Worm (Caenorhabditis elegans) whole organism, young adult: ENCODE data around the gene pelo-1.

Experiments
- B0019.2 ChIP-seq: fragments of 200-800 bp; sonication (Bioruptor generic); conservative IDR thresholded peaks from 2 replicates; pipeline ENCODE4 v1.3.6; 2022; ENCODE audit warnings: missing genetic modification reagents, missing genetic modification characterization, missing compliant biosample characterization
- B0035.1 ChIP-seq: sonication (generic microtip); optimal IDR thresholded peaks from 2 replicates; lab custom pipeline; 2016; ENCODE audit warnings: missing genetic modification characterization, mild to moderate bottlenecking, missing compliant biosample characterization, missing genotype, missing genetic modification reagents
- C17E4.6 ChIP-seq: fragments of 200-800 bp; sonication (Bioruptor generic); IDR thresholded peaks from 2 replicates; pipeline ENCODE4 v1.3.6; 2022; ENCODE audit warnings: missing genetic modification reagents, missing genetic modification characterization, missing compliant biosample characterization
- F22D6.2 ChIP-seq: sonication (generic microtip); optimal IDR thresholded peaks from 2 replicates; lab custom pipeline; 2016; ENCODE audit warnings: mild to moderate bottlenecking, missing genetic modification characterization, missing compliant biosample characterization
- F37B4.10 ChIP-seq: fragments of 200-800 bp; sonication (Bioruptor generic); IDR thresholded peaks from 2 replicates; pipeline ENCODE4 v1.3.6; 2022; ENCODE audit warnings: missing genetic modification characterization, missing compliant biosample characterization
- K12H6.12 ChIP-seq: fragments of 200-800 bp; sonication (Bioruptor generic); optimal IDR thresholded peaks from 2 replicates; lab custom pipeline; 2018; ENCODE audit warnings: mild to moderate bottlenecking, missing genetic modification characterization, missing compliant biosample characterization
- Y95B8A.8 ChIP-seq: fragments of 200-800 bp; sonication (Bioruptor generic); IDR thresholded peaks from 2 replicates; pipeline ENCODE4 v1.3.6; 2022; ENCODE audit warnings: missing genetic modification reagents, missing genetic modification characterization, missing compliant biosample characterization
- ZK185.1 ChIP-seq: sonication (generic microtip); optimal IDR thresholded peaks from 2 replicates; lab custom pipeline; 2016; ENCODE audit warnings: mild to moderate bottlenecking, missing genetic modification characterization, missing compliant biosample characterization; ENCODE audit not compliant: poor library complexity, severe bottlenecking
- akir-1 ChIP-seq: fragments of 200-800 bp; sonication (Bioruptor generic); optimal IDR thresholded peaks from 2 replicates; lab custom pipeline; 2018; ENCODE audit warnings: mild to moderate bottlenecking, missing genetic modification characterization, moderate library complexity, missing compliant biosample characterization
- ama-1 ChIP-seq, 3 experiments: fragments of 150-350 bp in 1 of 3; sonication (generic microtip) in 2 of 3; optimal IDR thresholded peaks; 2 replicates each; lab custom pipeline; 2014 to 2018; ENCODE audit warnings: missing biosample characterization in 2 of 3, missing genetic modification characterization in 2 of 3, missing genetic modification reagents in 2 of 3
- attf-5 ChIP-seq: fragments of 200-800 bp; sonication (Bioruptor generic); optimal IDR thresholded peaks from 2 replicates; lab custom pipeline; 2018; ENCODE audit warnings: mild to moderate bottlenecking, missing genetic modification characterization, missing compliant biosample characterization
- bed-2 ChIP-seq: fragments of 200-800 bp; sonication (Bioruptor generic); IDR thresholded peaks from 2 replicates; pipeline ENCODE4 v1.3.6; 2022; ENCODE audit warnings: missing genetic modification reagents, missing genetic modification characterization, missing compliant biosample characterization
- cebp-1 ChIP-seq, 2 experiments: fragments of 200-800 bp in 1 of 2; sonication (Bioruptor generic) in 1 of 2; sonication (generic microtip) in 1 of 2; IDR thresholded peaks in 1 of 2; optimal IDR thresholded peaks in 1 of 2; 2 replicates each; pipeline versions ENCODE4 v1.3.6 to Lab custom; 2017 to 2022; ENCODE audit warnings: missing compliant biosample characterization in 2 of 2, missing genetic modification characterization in 2 of 2, mild to moderate bottlenecking in 1 of 2, missing genetic modification reagents in 1 of 2, moderate library complexity in 1 of 2
- chd-7 ChIP-seq: sonication (generic microtip); optimal IDR thresholded peaks from 2 replicates; lab custom pipeline; 2016; ENCODE audit warnings: mild to moderate bottlenecking, missing genetic modification characterization, moderate library complexity, missing compliant biosample characterization
- die-1 ChIP-seq: sonication (generic microtip); optimal IDR thresholded peaks from 2 replicates; lab custom pipeline; 2016; ENCODE audit warnings: missing genotype, mild to moderate bottlenecking, missing genetic modification characterization, missing compliant biosample characterization
- dox-1 ChIP-seq: fragments of 200-800 bp; sonication (Bioruptor generic); IDR thresholded peaks from 2 replicates; pipeline ENCODE4 v1.3.6; 2022; ENCODE audit warnings: missing genetic modification reagents, missing genetic modification characterization, missing compliant biosample characterization
- dpl-1 ChIP-seq: fragments of 150-350 bp; optimal IDR thresholded peaks from 2 replicates; lab custom pipeline; 2014; ENCODE audit warnings: missing biosample characterization, missing genetic modification reagents, missing genetic modification characterization
- egrh-3 ChIP-seq: fragments of 200-800 bp; sonication (Bioruptor generic); IDR thresholded peaks from 2 replicates; pipeline ENCODE4 v1.3.6; 2022; ENCODE audit warnings: missing genetic modification reagents, missing genetic modification characterization, missing compliant biosample characterization
- fkh-3 ChIP-seq: sonication (generic microtip); optimal IDR thresholded peaks from 2 replicates; lab custom pipeline; 2016; ENCODE audit warnings: mild to moderate bottlenecking, missing genetic modification characterization, missing compliant biosample characterization
- gei-17 ChIP-seq: fragments of 200-800 bp; sonication (Bioruptor generic); optimal IDR thresholded peaks from 2 replicates; lab custom pipeline; 2018; ENCODE audit warnings: mild to moderate bottlenecking, missing genetic modification characterization, missing compliant biosample characterization
- hlh-26 ChIP-seq: fragments of 200-800 bp; sonication (Bioruptor generic); conservative IDR thresholded peaks from 2 replicates; pipeline ENCODE4 v1.3.6; 2022; ENCODE audit warnings: missing genetic modification reagents, missing genetic modification characterization, missing compliant biosample characterization
- hmg-1.2 ChIP-seq: fragments of 200-800 bp; sonication (Bioruptor generic); IDR thresholded peaks from 2 replicates; pipeline ENCODE4 v1.3.6; 2022; ENCODE audit warnings: missing genetic modification reagents, missing genetic modification characterization, missing compliant biosample characterization
- hsf-1 ChIP-seq: fragments of 200-800 bp; sonication (Bioruptor generic); IDR thresholded peaks from 2 replicates; pipeline ENCODE4 v1.3.6; 2022; ENCODE audit warnings: missing genetic modification reagents, missing genetic modification characterization, missing compliant biosample characterization
- lag-1 ChIP-seq: fragments of 200-800 bp; sonication (Bioruptor generic); IDR thresholded peaks from 2 replicates; pipeline ENCODE4 v1.3.6; 2022; ENCODE audit warnings: missing genetic modification reagents, missing genetic modification characterization, missing compliant biosample characterization
- let-607 ChIP-seq, 2 experiments: fragments of 200-800 bp in 1 of 2; sonication (Bioruptor generic) in 1 of 2; sonication (generic microtip) in 1 of 2; optimal IDR thresholded peaks; 2 replicates each; lab custom pipeline; 2016 to 2018; ENCODE audit warnings: mild to moderate bottlenecking in 2 of 2, missing compliant biosample characterization in 2 of 2, missing genetic modification characterization in 2 of 2, moderate library complexity in 2 of 2, missing genotype in 1 of 2
- lin-54 ChIP-seq: fragments of 200-800 bp; sonication (Bioruptor generic); optimal IDR thresholded peaks from 2 replicates; lab custom pipeline; 2018; ENCODE audit warnings: mild to moderate bottlenecking, missing genetic modification characterization, missing compliant biosample characterization
- lsl-1 ChIP-seq: fragments of 200-800 bp; sonication (Bioruptor generic); optimal IDR thresholded peaks from 2 replicates; lab custom pipeline; 2018; ENCODE audit warnings: mild to moderate bottlenecking, missing genetic modification characterization, moderate library complexity, missing compliant biosample characterization
- madf-3 ChIP-seq: fragments of 200-800 bp; sonication (Bioruptor generic); IDR thresholded peaks from 2 replicates; pipeline ENCODE4 v1.3.6; 2022; ENCODE audit warnings: missing genetic modification reagents, missing genetic modification characterization, missing compliant biosample characterization
- madf-6 ChIP-seq: fragments of 200-800 bp; sonication (Bioruptor generic); IDR thresholded peaks from 2 replicates; pipeline ENCODE4 v1.3.6; 2022; ENCODE audit warnings: missing genetic modification reagents, missing genetic modification characterization, missing compliant biosample characterization
- nfya-1 ChIP-seq: sonication (generic microtip); optimal IDR thresholded peaks from 2 replicates; lab custom pipeline; 2017; ENCODE audit warnings: antibody characterized with exemption, missing compliant biosample characterization, missing genetic modification characterization, borderline replicate concordance; ENCODE audit not compliant: insufficient read depth
- nfyb-1 ChIP-seq: fragments of 200-800 bp; sonication (Bioruptor generic); IDR thresholded peaks from 2 replicates; pipeline ENCODE4 v1.3.6; 2022; ENCODE audit warnings: missing genetic modification reagents, missing genetic modification characterization, missing compliant biosample characterization
- nhr-80 ChIP-seq: sonication (generic microtip); optimal IDR thresholded peaks from 2 replicates; lab custom pipeline; 2016; ENCODE audit warnings: missing genetic modification characterization, missing compliant biosample characterization
- rcor-1 ChIP-seq: fragments of 200-800 bp; sonication (Bioruptor generic); IDR thresholded peaks from 2 replicates; pipeline ENCODE4 v1.3.6; 2022; ENCODE audit warnings: missing genetic modification reagents, missing genetic modification characterization, missing compliant biosample characterization
- snpc-1.3 ChIP-seq: sonication (generic microtip); optimal IDR thresholded peaks from 2 replicates; lab custom pipeline; 2017; ENCODE audit warnings: missing genetic modification characterization, mild to moderate bottlenecking, missing compliant biosample characterization, antibody characterized with exemption, moderate library complexity, missing genotype, missing genetic modification reagents; ENCODE audit not compliant: insufficient read depth
- snpc-4 ChIP-seq, 5 experiments: fragments of 150-350 bp in 1 of 5; sonication (generic microtip) in 4 of 5; optimal IDR thresholded peaks; 2 replicates each; lab custom pipeline; 2014 to 2018; ENCODE audit warnings: missing genetic modification characterization in 5 of 5, missing biosample characterization in 3 of 5, antibody characterized with exemption in 2 of 5, mild to moderate bottlenecking in 2 of 5, missing compliant biosample characterization in 2 of 5, missing genotype in 2 of 5, moderate library complexity in 2 of 5, missing genetic modification reagents in 1 of 5
- tbp1 ChIP-seq: fragments of 200-800 bp; sonication (Bioruptor generic); optimal IDR thresholded peaks from 2 replicates; lab custom pipeline; 2018; ENCODE audit warnings: mild to moderate bottlenecking, missing genetic modification characterization, missing compliant biosample characterization
- ztf-22 ChIP-seq: fragments of 200-800 bp; sonication (Bioruptor generic); optimal IDR thresholded peaks from 2 replicates; lab custom pipeline; 2018; ENCODE audit warnings: mild to moderate bottlenecking, missing genetic modification characterization, moderate library complexity, missing compliant biosample characterization
- ztf-3 ChIP-seq: fragments of 200-800 bp; sonication (Bioruptor generic); optimal IDR thresholded peaks from 2 replicates; lab custom pipeline; 2018; ENCODE audit warnings: mild to moderate bottlenecking, missing genetic modification characterization, missing compliant biosample characterization
- ztf-6 ChIP-seq: fragments of 200-800 bp; sonication (Bioruptor generic); IDR thresholded peaks from 2 replicates; pipeline ENCODE4 v1.3.6; 2022; ENCODE audit warnings: missing genetic modification reagents, missing genetic modification characterization, missing compliant biosample characterization

Gene pelo-1

ce11 chrIII:4193659-4194103 lies 10.3 kb downstream of the pelo-1 start, which contains the start of gene xbp-1 (continued):
- peak; percentile 89 for TF ChIP-seq K12H6.12 (tag; lab: Kevin White, UChicago)
- peak; percentile 99 for TF ChIP-seq let-607 (tag; optimal IDR thresholded peaks at IDR 0.05; lab: Kevin White, UChicago)
- TF ChIP-seq hmg-1.2 (GFP tag; lab: Robert Waterston, UW): peak; percentile 68; the same call in 1 of the 2 replicates
- peak; percentile 23 for TF ChIP-seq lsl-1 (GFP tag; lab: Kevin White, UChicago)
- no peak for TF ChIP-seq C17E4.6 (GFP tag; lab: Robert Waterston, UW)
- TF ChIP-seq B0035.1 (tag; lab: Kevin White, UChicago): peak; percentile 3
- TF ChIP-seq ztf-6 (GFP tag; lab: Robert Waterston, UW): peak; percentile 32; the same call in 1 of the 2 replicates
- TF ChIP-seq bed-2 (GFP tag; lab: Robert Waterston, UW): no peak
- TF ChIP-seq hlh-26: no peak
- peak; percentile 75 for TF ChIP-seq ama-1 (optimal IDR thresholded peaks at IDR 0.05; lab: Kevin White, UChicago)
- no peak for TF ChIP-seq ama-1 (GFP tag; optimal IDR thresholded peaks at IDR 0.05; lab: Kevin White, UChicago)
- TF ChIP-seq nhr-80 (tag; lab: Kevin White, UChicago): peak; percentile 100
- no peak for TF ChIP-seq B0019.2 (GFP tag; lab: Robert Waterston, UW)
- peak; percentile 74 for TF ChIP-seq akir-1
- peak; percentile 64 for TF ChIP-seq tbp1 (GFP tag; lab: Kevin White, UChicago)
- no peak for TF ChIP-seq egrh-3 (GFP tag; lab: Robert Waterston, UW)
- TF ChIP-seq die-1 (tag; lab: Kevin White, UChicago): no peak
- peak; percentile 95 for TF ChIP-seq ztf-22 (GFP tag; lab: Kevin White, UChicago)
- 0 out of 2 replicates have a peak, but pooled peaks have one; percentile 52 for TF ChIP-seq F37B4.10 (GFP tag; lab: Robert Waterston, UW)
- peak; percentile 47 for TF ChIP-seq F22D6.2 (tag; lab: Kevin White, UChicago)
- TF ChIP-seq ZK185.1 (tag; lab: Kevin White, UChicago): peak; percentile 80
- peak; percentile 31 for TF ChIP-seq rcor-1 (GFP tag; lab: Robert Waterston, UW)
- peak; percentile 3 for TF ChIP-seq ztf-3 (GFP tag; lab: Kevin White, UChicago)
- 0 out of 2 replicates have a peak, but pooled peaks have one; percentile 38 for TF ChIP-seq Y95B8A.8 (GFP tag; lab: Robert Waterston, UW)
- TF ChIP-seq, all 124 proteins: peak for 53

ce11 chrIII:4191091-4191638 lies 12.9 kb downstream of the pelo-1 start, which contains the start of gene dnj-16:
Gene dnj-16, plus strand, starts transcription at chrIII:4191141.
- TF ChIP-seq lsl-1 (GFP tag; lab: Kevin White, UChicago) (peak; percentile 85), fkh-3 (tag; lab: Kevin White, UChicago) (no peak), hmg-1.2 (GFP tag; lab: Robert Waterston, UW) (peak; percentile 23; the same call in 1 of the 2 replicates), chd-7 (tag; lab: Kevin White, UChicago) (no peak), lin-54 (GFP tag; lab: Kevin White, UChicago) (no peak), snpc-4 (GFP tag; optimal IDR thresholded peaks at IDR 0.05; lab: Kevin White, UChicago) (no peak), snpc-4 (tag; optimal IDR thresholded peaks at IDR 0.05; lab: Kevin White, UChicago) (no peak), dox-1 (GFP tag; lab: Robert Waterston, UW) (no peak), dpl-1 (GFP tag; lab: Kevin White, UChicago) (no peak), nfya-1 (no peak), nfyb-1 (GFP tag; lab: Robert Waterston, UW) (no peak), madf-3 (GFP tag; lab: Robert Waterston, UW) (no peak), lag-1 (no peak), cebp-1 (GFP tag; IDR thresholded peaks at IDR 0.05; lab: Robert Waterston, UW) (peak; percentile 96), cebp-1 (tag; optimal IDR thresholded peaks at IDR 0.05; lab: Kevin White, UChicago) (peak; percentile 98), gei-17 (no peak), snpc-1.3 (tag; lab: Kevin White, UChicago) (peak; percentile 24), nhr-80 (tag; lab: Kevin White, UChicago) (peak; percentile 31), attf-5 (GFP tag; lab: Kevin White, UChicago) (peak; percentile 61), hsf-1 (no peak), madf-6 (GFP tag; lab: Robert Waterston, UW) (no peak)
- TF ChIP-seq, all 124 proteins: peak for 6
